ENCODE assay signal across 4 worm cellular contexts in the genomic region with DNA sequence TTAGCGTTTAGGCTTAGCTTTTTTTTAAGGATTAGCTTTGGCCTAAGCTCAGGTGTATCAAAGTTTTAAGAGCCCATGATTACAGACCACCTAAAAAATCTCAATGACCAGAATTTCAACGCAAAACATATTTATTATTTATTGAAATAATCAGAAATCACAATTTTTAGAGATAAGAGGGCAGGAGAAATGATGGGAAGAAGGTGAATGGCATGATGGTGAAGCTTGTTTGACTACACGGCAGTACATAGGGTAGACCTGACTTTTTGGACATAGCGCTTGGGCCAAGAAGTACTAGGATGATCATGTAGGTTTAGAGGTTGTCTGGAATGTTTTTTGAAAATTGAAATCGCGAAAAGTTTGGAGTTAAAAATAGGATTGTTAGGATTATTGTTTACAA.
TF ChIP-seq lines count a peak whose summit lies in the region.

No protein-coding gene starts in this region.

TF ChIP-seq in whole organism, L2 larva, 48 proteins besides CTCF, POLR2A, EP300 and RAD21:
- TF ChIP-seq fos-1 (tag; optimal IDR thresholded peaks at IDR 0.05; lab: Kevin White, UChicago) (peak; percentile 34), nhr-25 (tag; optimal IDR thresholded peaks at IDR 0.05; lab: Kevin White, UChicago) (no peak)

TF ChIP-seq in whole organism, L3 larva, 47 proteins besides CTCF, POLR2A, EP300 and RAD21:
- TF ChIP-seq nhr-76 (tag; optimal IDR thresholded peaks at IDR 0.05; lab: Kevin White, UChicago) (no peak), elt-2 (tag; optimal IDR thresholded peaks at IDR 0.05; lab: Kevin White, UChicago) (peak; percentile 30), pqm-1 (tag; optimal IDR thresholded peaks at IDR 0.05; lab: Kevin White, UChicago) (peak; percentile 8), ceh-28 (tag; optimal IDR thresholded peaks at IDR 0.05; lab: Kevin White, UChicago) (no peak), daf-12 (tag; optimal IDR thresholded peaks at IDR 0.05; lab: Kevin White, UChicago) (no peak), lin-39 (tag; optimal IDR thresholded peaks at IDR 0.05; lab: Kevin White, UChicago) (no peak)
TF ChIP-seq in whole organism, L3 larva: peak in this region for 2.

TF ChIP-seq in whole organism, L4 larva, 104 proteins besides CTCF, POLR2A, EP300 and RAD21:
- TF ChIP-seq zfp-2 (tag; optimal IDR thresholded peaks at IDR 0.05; lab: Kevin White, UChicago): no peak
- peak; percentile 7 for TF ChIP-seq hlh-11 (tag; optimal IDR thresholded peaks at IDR 0.05; lab: Kevin White, UChicago)
- TF ChIP-seq F44E2.7 (GFP tag; IDR thresholded peaks at IDR 0.05; lab: Robert Waterston, UW): no peak
- no peak for TF ChIP-seq F10B5.3 (tag; optimal IDR thresholded peaks at IDR 0.05; lab: Kevin White, UChicago)
- peak; percentile 54 for TF ChIP-seq nhr-48 (tag; optimal IDR thresholded peaks at IDR 0.05; lab: Kevin White, UChicago)
- no peak for TF ChIP-seq daf-16 (GFP tag; optimal IDR thresholded peaks at IDR 0.05; lab: Kevin White, UChicago)
- TF ChIP-seq daf-16 (tag; optimal IDR thresholded peaks at IDR 0.05; lab: Kevin White, UChicago): peak; percentile 65
- no peak for TF ChIP-seq mes-2 (tag; optimal IDR thresholded peaks at IDR 0.05; lab: Kevin White, UChicago; ENCODE audit: poor library complexity, severe bottlenecking)
- peak; percentile 76 for TF ChIP-seq dmd-6 (GFP tag; IDR thresholded peaks at IDR 0.05; lab: Robert Waterston, UW)
- TF ChIP-seq pqm-1 (tag; optimal IDR thresholded peaks at IDR 0.05; lab: Kevin White, UChicago): peak; percentile 37
TF ChIP-seq in whole organism, L4 larva: peak in this region for 5.

TF ChIP-seq in whole organism, young adult, 124 proteins besides CTCF, POLR2A, EP300 and RAD21:
- TF ChIP-seq nhr-80 (tag; optimal IDR thresholded peaks at IDR 0.05; lab: Kevin White, UChicago) (peak; percentile 23), madf-3 (GFP tag; IDR thresholded peaks at IDR 0.05; lab: Robert Waterston, UW) (no peak), let-607 (tag; optimal IDR thresholded peaks at IDR 0.05; lab: Kevin White, UChicago) (peak in 1 of 2 experiments; percentile 12)
